Fruit fly (Drosophila melanogaster): Measurements from ENCODE around the gene CG42692.
A peak's percentile ranks its signal among the peaks of the same experiment; 100 is the strongest.

CG42692 gene

dm6 chr2L:14011591-14012303, 3.8 kb downstream of the CG42692 start (continued):
- no peak for TF ChIP-seq CG3032 (tag; optimal IDR thresholded peaks at IDR 0.05)
- no peak; the same call in 2 of the 3 replicates for TF ChIP-seq CG8119 (GFP tag; IDR thresholded peaks at IDR 0.05)
- no peak for TF ChIP-seq CG6276 (GFP tag; optimal IDR thresholded peaks at IDR 0.05)
- TF ChIP-seq CG4318 (GFP tag; optimal IDR thresholded peaks at IDR 0.05) = no peak
- peak; percentile 13 for TF ChIP-seq pdm3 (GFP tag; optimal IDR thresholded peaks at IDR 0.05)
- no peak for TF ChIP-seq Hr38 (GFP tag; optimal IDR thresholded peaks at IDR 0.05)
- peak; percentile 39 for TF ChIP-seq cyc (GFP tag; optimal IDR thresholded peaks at IDR 0.05)
- peak; percentile 34; the same call in 2 of the 3 replicates for TF ChIP-seq CG6163 (GFP tag; IDR thresholded peaks at IDR 0.05)
- TF ChIP-seq fkh (GFP tag; optimal IDR thresholded peaks at IDR 0.05) = no peak
- TF ChIP-seq CG8632 (GFP tag; optimal IDR thresholded peaks at IDR 0.05) = no peak
- no peak for TF ChIP-seq Eip75B (GFP tag; optimal IDR thresholded peaks at IDR 0.05)
- peak; percentile 79 for TF ChIP-seq svp (GFP tag)
- TF ChIP-seq CG3919 (GFP tag; optimal IDR thresholded peaks at IDR 0.05) = peak; percentile 17
- peak; percentile 16 for TF ChIP-seq topi (GFP tag; optimal IDR thresholded peaks at IDR 0.05)
- TF ChIP-seq CG8319 (GFP tag; optimal IDR thresholded peaks at IDR 0.05) = no peak
- TF ChIP-seq Sox15 (GFP tag; optimal IDR thresholded peaks at IDR 0.05) = no peak
- TF ChIP-seq Blimp-1 (GFP tag; optimal IDR thresholded peaks at IDR 0.05) = no peak
- no peak for TF ChIP-seq dac (GFP tag; optimal IDR thresholded peaks at IDR 0.05)
- no peak for TF ChIP-seq CG16779 (tag; optimal IDR thresholded peaks at IDR 0.05)
- TF ChIP-seq Hr4 (GFP tag; optimal IDR thresholded peaks at IDR 0.05) = no peak
- no peak for TF ChIP-seq ss (GFP tag; optimal IDR thresholded peaks at IDR 0.05)
- no peak for TF ChIP-seq acj6 (GFP tag; optimal IDR thresholded peaks at IDR 0.05)
- TF ChIP-seq CG9139 (GFP tag; optimal IDR thresholded peaks at IDR 0.05) = no peak
- no peak for TF ChIP-seq CG31627 (GFP tag; optimal IDR thresholded peaks at IDR 0.05)
- TF ChIP-seq Gug (GFP tag; IDR thresholded peaks at IDR 0.05) = no peak
- no peak for TF ChIP-seq CG1621 (tag; optimal IDR thresholded peaks at IDR 0.05)
- TF ChIP-seq lz (GFP tag; optimal IDR thresholded peaks at IDR 0.05) = no peak
- no peak for TF ChIP-seq Sox14 (GFP tag; optimal IDR thresholded peaks at IDR 0.05)
- peak; percentile 72 for TF ChIP-seq Eip78C (GFP tag)
- TF ChIP-seq vri (GFP tag; optimal IDR thresholded peaks at IDR 0.05) = no peak
- no peak for TF ChIP-seq CG11902 (GFP tag; optimal IDR thresholded peaks at IDR 0.05)
- no peak for TF ChIP-seq CG7368 (GFP tag; optimal IDR thresholded peaks at IDR 0.05)
- peak; percentile 1 for TF ChIP-seq Smox (GFP tag; optimal IDR thresholded peaks at IDR 0.05)
- no peak for TF ChIP-seq CG11294 (GFP tag; IDR thresholded peaks at IDR 0.05)
- TF ChIP-seq fd85E (GFP tag; optimal IDR thresholded peaks at IDR 0.05) = no peak

DNA sequence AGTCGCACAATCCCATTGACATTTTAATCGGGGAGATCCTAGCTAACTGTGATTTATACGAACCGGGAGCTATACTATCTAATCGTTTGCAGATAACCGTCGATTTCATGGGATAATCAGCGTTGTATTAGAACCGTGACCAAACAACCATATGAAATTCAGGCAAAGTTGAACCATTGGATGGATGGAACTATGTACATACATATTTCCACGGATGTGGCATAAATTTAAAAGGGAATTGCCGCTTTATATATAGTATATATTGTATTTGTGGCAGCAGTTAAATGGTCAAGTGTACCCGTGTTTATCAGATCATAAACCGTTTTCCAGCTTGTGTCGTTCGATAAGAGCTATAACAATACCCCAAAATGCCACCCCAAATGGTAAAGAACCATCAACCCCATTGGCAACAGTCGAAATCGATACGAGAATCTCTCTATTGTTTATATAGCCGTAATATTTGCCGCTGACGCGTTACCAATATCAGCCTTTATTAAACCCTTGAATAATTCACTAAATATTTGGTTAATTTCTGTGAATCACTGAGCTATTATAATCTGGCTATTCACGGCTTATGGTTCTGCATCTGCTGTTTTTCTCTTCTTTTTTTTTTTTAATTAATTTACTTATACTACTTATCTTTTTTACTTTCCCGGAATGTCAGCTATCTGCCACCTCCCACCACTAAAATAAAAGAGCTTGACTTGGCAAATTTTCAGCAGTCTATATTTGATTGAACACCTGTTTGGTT, 4.6 kb downstream of the CG42692 start, which contains the start of gene bgm:
TSS of gene bgm (plus strand) at position 701 of the 751 bp plus-strand sequence.
- TF ChIP-seq vri (GFP tag; optimal IDR thresholded peaks at IDR 0.05) (peak; percentile 7), Gug (GFP tag; IDR thresholded peaks at IDR 0.05) (no peak), CG9139 (GFP tag; optimal IDR thresholded peaks at IDR 0.05) (no peak), Sox102F (GFP tag; optimal IDR thresholded peaks at IDR 0.05) (no peak), lz (GFP tag; optimal IDR thresholded peaks at IDR 0.05) (no peak), CG6163 (GFP tag; IDR thresholded peaks at IDR 0.05) (no peak), CG8632 (GFP tag; optimal IDR thresholded peaks at IDR 0.05) (no peak), CG11294 (GFP tag; IDR thresholded peaks at IDR 0.05) (no peak), CG11902 (GFP tag; optimal IDR thresholded peaks at IDR 0.05) (no peak), svp (GFP tag) (peak; percentile 20), Hr38 (GFP tag; optimal IDR thresholded peaks at IDR 0.05) (no peak)

dm6 chr2L:14013478-14013877, 5.6 kb downstream of the CG42692 start:
- TF ChIP-seq svp (GFP tag) (peak; percentile 85), Eip75B (GFP tag; optimal IDR thresholded peaks at IDR 0.05) (no peak), Hr4 (GFP tag; optimal IDR thresholded peaks at IDR 0.05) (no peak), CG32006 (GFP tag; optimal IDR thresholded peaks at IDR 0.05) (no peak), CG10669 (GFP tag; optimal IDR thresholded peaks at IDR 0.05) (no peak), CG15336 (GFP tag; IDR thresholded peaks at IDR 0.05) (no peak), fkh (GFP tag; optimal IDR thresholded peaks at IDR 0.05) (peak; percentile 27), acj6 (GFP tag; optimal IDR thresholded peaks at IDR 0.05) (no peak), vri (GFP tag; optimal IDR thresholded peaks at IDR 0.05) (peak; percentile 54), CG1621 (tag; optimal IDR thresholded peaks at IDR 0.05) (no peak)
